Worm (Caenorhabditis elegans) whole organism, L1 larva: ENCODE data around the gene C34C12.9.

Experiments used
- ceh-8 ChIP-seq: fragments of 200-800 bp; sonication (Bioruptor generic); optimal IDR thresholded peaks from 2 replicates; lab custom pipeline; 2018; ENCODE audit warnings: mild to moderate bottlenecking, missing genetic modification characterization, moderate library complexity, missing compliant biosample characterization
- hlh-17 ChIP-seq: fragments of 200-800 bp; sonication (Bioruptor generic); optimal IDR thresholded peaks from 2 replicates; lab custom pipeline; 2018; ENCODE audit warnings: missing genetic modification characterization, mild to moderate bottlenecking, missing compliant biosample characterization, moderate library complexity, borderline replicate concordance
- jun-1 ChIP-seq: fragments of 150-350 bp; optimal IDR thresholded peaks from 2 replicates; lab custom pipeline; 2014; ENCODE audit warnings: missing biosample characterization, missing genetic modification reagents, missing genetic modification characterization
- lin-13 ChIP-seq: fragments of 150-350 bp; optimal IDR thresholded peaks from 2 replicates; lab custom pipeline; 2014; ENCODE audit warnings: missing biosample characterization, missing genetic modification reagents, missing genetic modification characterization
- lin-15B ChIP-seq: fragments of 150-350 bp; sonication (generic microtip); optimal IDR thresholded peaks from 3 replicates; lab custom pipeline; 2014; ENCODE audit warnings: missing biosample characterization, missing genetic modification characterization
- nhr-28 ChIP-seq: fragments of 150-350 bp; optimal IDR thresholded peaks from 2 replicates; lab custom pipeline; 2014; ENCODE audit warnings: missing biosample characterization, missing genetic modification characterization
- nhr-76 ChIP-seq: sonication (generic microtip); optimal IDR thresholded peaks from 2 replicates; lab custom pipeline; 2017; ENCODE audit warnings: missing biosample characterization, missing genetic modification characterization
- snpc-4 ChIP-seq: fragments of 150-350 bp; optimal IDR thresholded peaks from 2 replicates; lab custom pipeline; 2014; ENCODE audit warnings: missing biosample characterization, missing genetic modification characterization
- unc-130 ChIP-seq: fragments of 150-350 bp; optimal IDR thresholded peaks from 2 replicates; lab custom pipeline; 2017; ENCODE audit warnings: missing biosample characterization, missing genetic modification characterization, inconsistent platforms

DNA sequence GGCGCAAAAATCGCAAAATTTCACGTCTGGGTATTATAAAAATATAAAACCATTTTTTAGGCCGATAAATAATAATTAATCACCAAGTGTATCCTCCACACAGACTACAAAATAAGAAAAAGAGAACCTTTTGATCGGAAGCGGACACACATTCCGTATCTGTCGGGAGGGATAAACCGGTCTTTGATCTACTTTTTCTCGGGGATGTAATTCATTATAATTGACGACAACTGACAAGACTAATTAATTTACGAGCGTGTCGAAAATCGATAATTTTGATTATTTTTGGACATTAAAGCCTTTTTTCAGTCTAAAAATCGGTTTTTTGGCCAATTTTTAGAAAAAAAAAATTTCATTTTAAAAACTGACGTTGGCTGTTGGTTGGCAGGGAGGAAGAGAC lies 4.9 kb downstream of the C34C12.9 start:
- TF ChIP-seq nhr-28 (tag; lab: Kevin White, UChicago) (no peak), unc-130 (tag; lab: Kevin White, UChicago) (no peak), nhr-76 (tag; lab: Kevin White, UChicago) (no peak), hlh-17 (no peak), snpc-4 (tag; lab: Kevin White, UChicago) (no peak), lin-13 (GFP tag; lab: Kevin White, UChicago) (no peak), ceh-8 (no peak), lin-15B (tag; lab: Kevin White, UChicago) (no peak), jun-1 (tag; lab: Kevin White, UChicago) (no peak)
